Worm (Caenorhabditis elegans): Measurements from ENCODE around the gene F46C8.1.

The F46C8.1 gene

ce11 chrX:7522595-7522994 lies 25.7 kb upstream of the F46C8.1 start:
- TF ChIP-seq lin-39 (tag; optimal IDR thresholded peaks at IDR 0.05) (peak; percentile 14), egl-5 (tag; optimal IDR thresholded peaks at IDR 0.05) (peak; percentile 93), fos-1 (tag; optimal IDR thresholded peaks at IDR 0.05) (no peak), nfya-1 (tag; optimal IDR thresholded peaks at IDR 0.05; ENCODE audit: insufficient read depth) (no peak)

- TF ChIP-seq nfya-1 (tag; optimal IDR thresholded peaks at IDR 0.05; ENCODE audit: insufficient read depth): peak; percentile 27
- TF ChIP-seq ama-1 (optimal IDR thresholded peaks at IDR 0.05): no peak
- TF ChIP-seq pqm-1 (tag; optimal IDR thresholded peaks at IDR 0.05): no peak
- no peak for TF ChIP-seq nhr-25 (tag; optimal IDR thresholded peaks at IDR 0.05)
- TF ChIP-seq unc-62 (GFP tag; optimal IDR thresholded peaks at IDR 0.05): no peak
These were observed 24.5 kb upstream of the F46C8.1 start for ce11 chrX:7523799-7524198.

ce11 chrX:7525271-7525670 lies 23.0 kb upstream of the F46C8.1 start, which contains the start of gene F46C8.3:
Gene F46C8.3 (plus strand): TSS chrX:7525571.
- TF ChIP-seq elt-1 (tag; optimal IDR thresholded peaks at IDR 0.05): no peak
- TF ChIP-seq nfya-1 (tag; optimal IDR thresholded peaks at IDR 0.05; ENCODE audit: insufficient read depth): no peak
- no peak for TF ChIP-seq lin-39 (tag; optimal IDR thresholded peaks at IDR 0.05)
- no peak for TF ChIP-seq ceh-9 (tag; optimal IDR thresholded peaks at IDR 0.05)
- TF ChIP-seq ceh-82 (tag; optimal IDR thresholded peaks at IDR 0.05): no peak
- TF ChIP-seq aly-2 (tag; optimal IDR thresholded peaks at IDR 0.05): no peak
- no peak for TF ChIP-seq lin-15B (tag; optimal IDR thresholded peaks at IDR 0.05)
- no peak for TF ChIP-seq egl-5 (tag; optimal IDR thresholded peaks at IDR 0.05)
- no peak for TF ChIP-seq nhr-12 (tag; optimal IDR thresholded peaks at IDR 0.05)
- no peak for TF ChIP-seq egl-27 (tag; optimal IDR thresholded peaks at IDR 0.05)
- TF ChIP-seq fkh-10 (GFP tag; optimal IDR thresholded peaks at IDR 0.05): no peak
- TF ChIP-seq nhr-77 (tag; optimal IDR thresholded peaks at IDR 0.05): no peak
- no peak for TF ChIP-seq unc-62 (GFP tag; optimal IDR thresholded peaks at IDR 0.05)
- TF ChIP-seq ceh-28 (tag; optimal IDR thresholded peaks at IDR 0.05): no peak
- no peak for TF ChIP-seq nhr-23 (tag; optimal IDR thresholded peaks at IDR 0.05)
- no peak for TF ChIP-seq ZK546.5 (tag; optimal IDR thresholded peaks at IDR 0.05)
- TF ChIP-seq tbx-2 (tag; optimal IDR thresholded peaks at IDR 0.05): no peak

ce11 chrX:7532632-7533031 lies 15.6 kb upstream of the F46C8.1 start, which contains the start of gene ceh-14:
Gene ceh-14 (minus strand): TSS chrX:7532732.
- TF ChIP-seq nhr-12 (tag; optimal IDR thresholded peaks at IDR 0.05) (no peak), jun-1 (tag; optimal IDR thresholded peaks at IDR 0.05) (no peak), egl-27 (tag; optimal IDR thresholded peaks at IDR 0.05) (no peak), egl-5 (tag; optimal IDR thresholded peaks at IDR 0.05) (no peak), ceh-82 (tag; optimal IDR thresholded peaks at IDR 0.05) (no peak), daf-12 (tag; optimal IDR thresholded peaks at IDR 0.05) (no peak), lin-39 (tag; optimal IDR thresholded peaks at IDR 0.05) (no peak), nhr-43 (tag; optimal IDR thresholded peaks at IDR 0.05; ENCODE audit: poor library complexity, severe bottlenecking) (no peak)

DNA sequence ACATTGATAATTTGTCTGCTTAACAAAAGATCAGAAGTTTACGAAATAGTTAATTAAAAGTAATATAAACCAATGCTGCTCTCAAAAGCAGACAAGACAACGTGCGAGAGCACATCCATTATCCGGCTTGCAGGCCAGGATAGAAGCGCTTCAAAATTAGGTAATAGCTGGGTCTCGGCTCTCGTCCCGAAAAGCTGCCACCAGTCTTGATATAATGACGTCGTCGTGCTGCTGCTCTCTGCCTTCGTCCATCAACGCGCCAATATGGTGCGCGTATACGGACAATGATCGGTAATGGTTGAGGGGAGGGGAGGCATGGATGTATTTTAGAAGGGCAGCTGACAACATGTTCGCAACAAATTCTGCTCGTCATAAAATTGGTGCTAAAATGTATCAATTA lies 13.8 kb upstream of the F46C8.1 start:
- no peak for TF ChIP-seq ceh-16 (tag; optimal IDR thresholded peaks at IDR 0.05)
- TF ChIP-seq ceh-28 (tag; optimal IDR thresholded peaks at IDR 0.05): no peak
- TF ChIP-seq mml-1 (tag; optimal IDR thresholded peaks at IDR 0.05): no peak
- no peak for TF ChIP-seq egl-5 (tag; optimal IDR thresholded peaks at IDR 0.05)
- TF ChIP-seq zag-1 (tag; optimal IDR thresholded peaks at IDR 0.05): no peak
- no peak for TF ChIP-seq fos-1 (tag; optimal IDR thresholded peaks at IDR 0.05)
- no peak for TF ChIP-seq elt-3 (tag; optimal IDR thresholded peaks at IDR 0.05)
- TF ChIP-seq unc-62 (GFP tag; optimal IDR thresholded peaks at IDR 0.05): no peak
- TF ChIP-seq nhr-23 (tag; optimal IDR thresholded peaks at IDR 0.05): no peak
- TF ChIP-seq ceh-82 (tag; optimal IDR thresholded peaks at IDR 0.05): no peak
- TF ChIP-seq jun-1 (tag; optimal IDR thresholded peaks at IDR 0.05): no peak
- no peak for TF ChIP-seq fkh-10 (GFP tag; optimal IDR thresholded peaks at IDR 0.05)
- TF ChIP-seq unc-39 (tag; optimal IDR thresholded peaks at IDR 0.05): no peak
- no peak for TF ChIP-seq lin-39 (tag; optimal IDR thresholded peaks at IDR 0.05)
- TF ChIP-seq lsy-12 (tag; optimal IDR thresholded peaks at IDR 0.05): no peak
- TF ChIP-seq sea-2 (GFP tag; optimal IDR thresholded peaks at IDR 0.05): no peak
- TF ChIP-seq ceh-9 (tag; optimal IDR thresholded peaks at IDR 0.05): no peak

DNA sequence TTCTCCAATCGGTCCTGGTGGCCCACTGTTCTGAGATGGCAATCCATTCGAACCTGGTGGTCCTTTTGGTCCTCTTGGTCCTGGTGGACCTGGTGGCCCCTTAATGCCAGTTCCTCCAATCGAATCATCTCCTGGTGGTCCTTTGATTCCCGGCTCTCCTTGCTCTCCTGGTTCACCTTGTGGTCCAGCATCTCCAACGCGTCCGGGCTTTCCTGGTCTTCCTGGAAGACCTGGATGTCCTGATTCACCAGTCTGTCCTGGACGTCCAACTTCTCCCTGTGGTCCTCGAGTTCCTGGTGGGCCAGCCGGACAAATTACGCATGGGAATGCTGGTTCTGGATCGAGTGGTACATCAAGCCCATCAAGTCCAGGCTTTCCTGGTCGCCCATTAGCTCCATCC lies 11.4 kb upstream of the F46C8.1 start:
- TF ChIP-seq nhr-23 (tag; optimal IDR thresholded peaks at IDR 0.05): no peak
- TF ChIP-seq elt-1 (tag; optimal IDR thresholded peaks at IDR 0.05): no peak
- no peak for TF ChIP-seq egl-5 (tag; optimal IDR thresholded peaks at IDR 0.05)
- TF ChIP-seq skn-1 (tag; optimal IDR thresholded peaks at IDR 0.05): no peak
- no peak for TF ChIP-seq ceh-16 (tag; optimal IDR thresholded peaks at IDR 0.05)
- TF ChIP-seq ceh-9 (tag; optimal IDR thresholded peaks at IDR 0.05): no peak
- TF ChIP-seq fkh-2 (tag; optimal IDR thresholded peaks at IDR 0.05): no peak
- TF ChIP-seq aly-2 (tag; optimal IDR thresholded peaks at IDR 0.05): no peak
- no peak for TF ChIP-seq egl-27 (tag; optimal IDR thresholded peaks at IDR 0.05)
- TF ChIP-seq zag-1 (tag; optimal IDR thresholded peaks at IDR 0.05): no peak
- no peak for TF ChIP-seq mml-1 (tag; optimal IDR thresholded peaks at IDR 0.05)
- TF ChIP-seq ZK546.5 (tag; optimal IDR thresholded peaks at IDR 0.05): no peak
- TF ChIP-seq ztf-11 (tag; optimal IDR thresholded peaks at IDR 0.05): no peak
- no peak for TF ChIP-seq hmg-11 (tag; optimal IDR thresholded peaks at IDR 0.05)
- TF ChIP-seq tbx-2 (tag; optimal IDR thresholded peaks at IDR 0.05): no peak
- no peak for TF ChIP-seq lin-15B (tag; optimal IDR thresholded peaks at IDR 0.05)
- TF ChIP-seq elt-3 (tag; optimal IDR thresholded peaks at IDR 0.05): no peak
- no peak for TF ChIP-seq unc-39 (tag; optimal IDR thresholded peaks at IDR 0.05)
- no peak for TF ChIP-seq ama-1 (optimal IDR thresholded peaks at IDR 0.05)
- no peak for TF ChIP-seq sea-2 (GFP tag; optimal IDR thresholded peaks at IDR 0.05)
